Fruit fly (Drosophila melanogaster) whole organism, wandering third instar larva: ENCODE results near the gene amrt.

ENCODE experiments used
- Abd-B ChIP-seq: fragments of >200 bp; optimal IDR thresholded peaks from 2 replicates; lab custom pipeline; 2017; ENCODE audit warnings: missing biosample characterization, missing genetic modification characterization
- CG32264 ChIP-seq: fragments of 200-800 bp; sonication (Bioruptor generic); optimal IDR thresholded peaks from 2 replicates; lab custom pipeline; 2016; ENCODE audit warnings: missing biosample characterization, missing genetic modification characterization
- CG9705 ChIP-seq: fragments of 200-800 bp; sonication (Bioruptor generic); optimal IDR thresholded peaks from 2 replicates; lab custom pipeline; 2018; ENCODE audit warnings: missing biosample characterization, mild to moderate bottlenecking, missing genetic modification characterization
- CrebA ChIP-seq: fragments of 200-800 bp; sonication (Bioruptor generic); optimal IDR thresholded peaks from 2 replicates; lab custom pipeline; 2016; ENCODE audit warnings: missing biosample characterization, mild to moderate bottlenecking, missing genetic modification characterization, borderline replicate concordance
- Dfd ChIP-seq: fragments of >200 bp; optimal IDR thresholded peaks from 2 replicates; lab custom pipeline; 2017; ENCODE audit warnings: missing biosample characterization, missing genetic modification characterization
- Dif ChIP-seq: fragments of 200-275, 200-300 bp; sonication (Bioruptor generic); optimal IDR thresholded peaks from 2 replicates; lab custom pipeline; 2018; ENCODE audit warnings: missing biosample characterization, missing genetic modification characterization; ENCODE audit not compliant: partially characterized antibody
- GATAd ChIP-seq: sonication (Bioruptor generic); optimal IDR thresholded peaks from 2 replicates; lab custom pipeline; 2016; ENCODE audit warnings: missing biosample characterization, missing genetic modification characterization
- HLH106 ChIP-seq: fragments of 200-800 bp; optimal IDR thresholded peaks from 3 replicates; lab custom pipeline; 2019; ENCODE audit warnings: missing biosample characterization, mild to moderate bottlenecking, missing genetic modification characterization, moderate library complexity
- Hnf4 ChIP-seq: fragments of 200-800 bp; sonication (Bioruptor generic); optimal IDR thresholded peaks from 2 replicates; lab custom pipeline; 2016; ENCODE audit warnings: missing biosample characterization, mild to moderate bottlenecking, missing genetic modification characterization
- Hr78 ChIP-seq: fragments of >200 bp; optimal IDR thresholded peaks from 2 replicates; lab custom pipeline; 2017; ENCODE audit warnings: missing biosample characterization, missing genetic modification characterization
- Hr83 ChIP-seq: fragments of 200-300 bp; sonication (Bioruptor generic); optimal IDR thresholded peaks from 2 replicates; lab custom pipeline; 2016; ENCODE audit warnings: missing biosample characterization, mild to moderate bottlenecking, missing genetic modification characterization, moderate library complexity; ENCODE audit not compliant: poor library complexity, severe bottlenecking
- Jra ChIP-seq: sonication (Bioruptor generic); optimal IDR thresholded peaks from 2 replicates; lab custom pipeline; 2016; ENCODE audit warnings: missing biosample characterization, missing genetic modification characterization
- Mio ChIP-seq: sonication (Bioruptor generic); optimal IDR thresholded peaks from 2 replicates; lab custom pipeline; 2016; ENCODE audit warnings: missing biosample characterization, missing genetic modification characterization
- Myc ChIP-seq: fragments of >200 bp; optimal IDR thresholded peaks from 2 replicates; lab custom pipeline; 2017
- N ChIP-seq: fragments of >200 bp; optimal IDR thresholded peaks from 2 replicates; lab custom pipeline; 2018; ENCODE audit warnings: missing biosample characterization, missing external identifiers, missing genetic modification characterization
- OdsH ChIP-seq: fragments of 200-800 bp; sonication (Bioruptor generic); optimal IDR thresholded peaks from 2 replicates; lab custom pipeline; 2016; ENCODE audit warnings: missing biosample characterization, mild to moderate bottlenecking, missing genetic modification characterization
- Rel ChIP-seq, 2 experiments: fragments of 200-800 bp; sonication (Bioruptor generic) in 1 of 2; optimal IDR thresholded peaks; 2 replicates in 1 of 2; 3 replicates in 1 of 2; lab custom pipeline; 2016 to 2019; ENCODE audit warnings: mild to moderate bottlenecking in 2 of 2, missing biosample characterization in 2 of 2, missing genetic modification characterization in 2 of 2, moderate library complexity in 1 of 2
- Sp1 ChIP-seq: fragments of 200-800 bp; sonication (Bioruptor generic); optimal IDR thresholded peaks from 3 replicates; lab custom pipeline; 2019; ENCODE audit warnings: missing biosample characterization, mild to moderate bottlenecking, missing genetic modification characterization, moderate library complexity
- Vsx2 ChIP-seq: fragments of 200-300, 225-300 bp; sonication (Bioruptor generic); optimal IDR thresholded peaks from 2 replicates; lab custom pipeline; 2018; ENCODE audit warnings: missing biosample characterization, missing genetic modification characterization; ENCODE audit not compliant: partially characterized antibody
- br ChIP-seq: fragments of 200-800 bp; sonication (Bioruptor generic); optimal IDR thresholded peaks from 2 replicates; lab custom pipeline; 2016; ENCODE audit warnings: missing biosample characterization, missing genetic modification characterization
- brk ChIP-seq: fragments of 200-800 bp; sonication (Bioruptor generic); optimal IDR thresholded peaks from 2 replicates; lab custom pipeline; 2016; ENCODE audit warnings: missing biosample characterization, mild to moderate bottlenecking, missing genetic modification characterization
- dl ChIP-seq, 2 experiments: fragments of 175-275, 200-275 bp in 1 of 2; fragments of 200-275 bp in 1 of 2; sonication (Bioruptor generic); optimal IDR thresholded peaks; lab custom pipeline; 2018; ENCODE audit warnings: mild to moderate bottlenecking in 2 of 2, missing biosample characterization in 2 of 2, missing genetic modification characterization in 2 of 2, moderate library complexity in 2 of 2; ENCODE audit not compliant: partially characterized antibody in 2 of 2, insufficient read depth in 1 of 2
- dmrt93B ChIP-seq: fragments of 200-800 bp; sonication (Bioruptor generic); optimal IDR thresholded peaks from 2 replicates; lab custom pipeline; 2018; ENCODE audit warnings: missing biosample characterization, mild to moderate bottlenecking, missing genetic modification characterization
- dsf ChIP-seq: sonication (Bioruptor generic); optimal IDR thresholded peaks from 2 replicates; lab custom pipeline; 2016; ENCODE audit warnings: missing biosample characterization, missing genetic modification characterization, borderline replicate concordance
- ey ChIP-seq: fragments of 200-800 bp; sonication (Bioruptor generic); optimal IDR thresholded peaks from 2 replicates; lab custom pipeline; 2016; ENCODE audit warnings: missing biosample characterization, missing genetic modification characterization
- foxo ChIP-seq, 2 experiments: fragments of 200-800 bp; sonication (Bioruptor generic); optimal IDR thresholded peaks; 2 replicates in 1 of 2; 3 replicates in 1 of 2; lab custom pipeline; 2016 to 2017; ENCODE audit warnings: missing biosample characterization in 2 of 2, missing genetic modification characterization in 2 of 2
- fru ChIP-seq: fragments of 200-800 bp; sonication (Bioruptor generic); optimal IDR thresholded peaks from 3 replicates; lab custom pipeline; 2016; ENCODE audit warnings: missing biosample characterization, mild to moderate bottlenecking, missing genetic modification characterization
- h ChIP-seq: fragments of 200-800 bp; sonication (Bioruptor generic); optimal IDR thresholded peaks from 3 replicates; lab custom pipeline; 2016; ENCODE audit warnings: missing biosample characterization, mild to moderate bottlenecking, missing genetic modification characterization
- jim ChIP-seq: fragments of 175-275, 200-325 bp; sonication (Bioruptor generic); optimal IDR thresholded peaks from 2 replicates; lab custom pipeline; 2016; ENCODE audit warnings: missing biosample characterization, mild to moderate bottlenecking, missing genetic modification characterization
- lola ChIP-seq: fragments of >200 bp; optimal IDR thresholded peaks from 2 replicates; lab custom pipeline; 2017; ENCODE audit warnings: missing biosample characterization, missing genetic modification characterization
- pan ChIP-seq: fragments of >200 bp; optimal IDR thresholded peaks from 2 replicates; lab custom pipeline; 2017
- psq ChIP-seq: fragments of 200-800 bp; sonication (Bioruptor generic); optimal IDR thresholded peaks from 3 replicates; lab custom pipeline; 2017; ENCODE audit warnings: missing biosample characterization, mild to moderate bottlenecking, missing genetic modification characterization, moderate library complexity
- rgr ChIP-seq: fragments of 200-800 bp; sonication (Bioruptor generic); optimal IDR thresholded peaks from 3 replicates; lab custom pipeline; 2016; ENCODE audit warnings: missing biosample characterization, mild to moderate bottlenecking, missing genetic modification characterization
- sage ChIP-seq: fragments of 200-800 bp; sonication (Bioruptor generic); optimal IDR thresholded peaks from 2 replicates; lab custom pipeline; 2016; ENCODE audit warnings: missing biosample characterization, mild to moderate bottlenecking, missing genetic modification characterization
- sv ChIP-seq: fragments of 200-800 bp; sonication (Bioruptor generic); optimal IDR thresholded peaks from 3 replicates; lab custom pipeline; 2016; ENCODE audit warnings: missing biosample characterization, missing genetic modification characterization
- tai ChIP-seq: sonication (Bioruptor generic); optimal IDR thresholded peaks from 2 replicates; lab custom pipeline; 2016; ENCODE audit warnings: missing biosample characterization, missing genetic modification characterization
- usp ChIP-seq: fragments of >200 bp; optimal IDR thresholded peaks from 2 replicates; lab custom pipeline; 2017; ENCODE audit warnings: missing biosample characterization, missing genetic modification characterization
- woc ChIP-seq: sonication (Bioruptor generic); optimal IDR thresholded peaks from 2 replicates; lab custom pipeline; 2016; ENCODE audit warnings: missing biosample characterization, mild to moderate bottlenecking, missing genetic modification characterization

amrt gene

dm6 chrX:13744599-13745052, 37.6 kb upstream of the amrt start, which contains the start of gene Grip91:
Gene Grip91 (minus strand): TSS chrX:13744683.
- TF ChIP-seq lola, result no peak
- peak; percentile 14 for TF ChIP-seq h (GFP tag; lab: Kevin White, UChicago)
- no peak for TF ChIP-seq Mio (GFP tag; lab: Kevin White, UChicago)
- no peak for TF ChIP-seq woc (GFP tag; lab: Kevin White, UChicago)
- TF ChIP-seq Rel (GFP tag; optimal IDR thresholded peaks at IDR 0.05; lab: Kevin White, UChicago), result no peak
- TF ChIP-seq Rel (tag; optimal IDR thresholded peaks at IDR 0.05; lab: Kevin White, UChicago), result peak; percentile 34
- peak; percentile 5 for TF ChIP-seq HLH106 (tag; lab: Kevin White, UChicago)
- TF ChIP-seq rgr, result peak; percentile 26
- TF ChIP-seq foxo (GFP tag; optimal IDR thresholded peaks at IDR 0.05; lab: Kevin White, UChicago), result peak in 1 of 2 experiments; percentile 15
- TF ChIP-seq fru (GFP tag; lab: Kevin White, UChicago), result peak; percentile 9
- no peak for TF ChIP-seq OdsH (GFP tag; lab: Kevin White, UChicago)

dm6 chrX:13747052-13747451, 35.2 kb upstream of the amrt start:
- no peak for TF ChIP-seq CrebA
- TF ChIP-seq Dif, result peak; percentile 91
- no peak for TF ChIP-seq Abd-B (GFP tag; lab: Kevin White, UChicago)
- no peak for TF ChIP-seq foxo (GFP tag; optimal IDR thresholded peaks at IDR 0.05; lab: Kevin White, UChicago)
- no peak for TF ChIP-seq dmrt93B (GFP tag; lab: Kevin White, UChicago)
- TF ChIP-seq Vsx2, result no peak
- TF ChIP-seq sage (GFP tag; lab: Kevin White, UChicago), result no peak
- peak; percentile 18 for TF ChIP-seq br (GFP tag; lab: Kevin White, UChicago)
- TF ChIP-seq brk (GFP tag; lab: Kevin White, UChicago), result no peak
- TF ChIP-seq ey (GFP tag; lab: Kevin White, UChicago), result no peak
- no peak for TF ChIP-seq sv (GFP tag; lab: Kevin White, UChicago)
- no peak for TF ChIP-seq pan (lab: Kevin White, UChicago)
- no peak for TF ChIP-seq Hr78 (GFP tag; lab: Kevin White, UChicago)
- TF ChIP-seq usp (GFP tag; lab: Kevin White, UChicago), result no peak
- no peak for TF ChIP-seq Rel (GFP tag; optimal IDR thresholded peaks at IDR 0.05; lab: Kevin White, UChicago)
- TF ChIP-seq Rel (tag; optimal IDR thresholded peaks at IDR 0.05; lab: Kevin White, UChicago), result no peak
- TF ChIP-seq tai (GFP tag; lab: Kevin White, UChicago), result no peak
- TF ChIP-seq Hr83 (GFP tag; lab: Kevin White, UChicago), result peak; percentile 27
- no peak for TF ChIP-seq CG9705 (GFP tag; lab: Kevin White, UChicago)
- TF ChIP-seq CG32264 (GFP tag; lab: Kevin White, UChicago), result no peak
- no peak for TF ChIP-seq dsf
- TF ChIP-seq N (GFP tag; lab: Kevin White, UChicago), result no peak
- no peak for TF ChIP-seq h (GFP tag; lab: Kevin White, UChicago)
- TF ChIP-seq Myc (lab: Kevin White, UChicago), result no peak
- no peak for TF ChIP-seq Hnf4 (GFP tag; lab: Kevin White, UChicago)
- TF ChIP-seq HLH106 (tag; lab: Kevin White, UChicago), result no peak
- peak; percentile 24 for TF ChIP-seq psq (GFP tag; lab: Kevin White, UChicago)
- no peak for TF ChIP-seq rgr
- TF ChIP-seq Dfd, result no peak
- TF ChIP-seq jim, result no peak
- no peak for TF ChIP-seq lola
- TF ChIP-seq dl (GFP tag; optimal IDR thresholded peaks at IDR 0.05; lab: Kevin White, UChicago; ENCODE audit: insufficient read depth in 1 of 2, partially characterized antibody in 2 of 2), result peak; percentile 60 to 89
- no peak for TF ChIP-seq Jra
- TF ChIP-seq OdsH (GFP tag; lab: Kevin White, UChicago), result no peak
- no peak for TF ChIP-seq Sp1
- no peak for TF ChIP-seq fru (GFP tag; lab: Kevin White, UChicago)
- no peak for TF ChIP-seq woc (GFP tag; lab: Kevin White, UChicago)
- no peak for TF ChIP-seq Mio (GFP tag; lab: Kevin White, UChicago)
- no peak for TF ChIP-seq GATAd (GFP tag; lab: Kevin White, UChicago)
- TF ChIP-seq, all 38 proteins: peak for 5
